Fruit fly (Drosophila melanogaster): ENCODE data around the gene CG9168.

DNA sequence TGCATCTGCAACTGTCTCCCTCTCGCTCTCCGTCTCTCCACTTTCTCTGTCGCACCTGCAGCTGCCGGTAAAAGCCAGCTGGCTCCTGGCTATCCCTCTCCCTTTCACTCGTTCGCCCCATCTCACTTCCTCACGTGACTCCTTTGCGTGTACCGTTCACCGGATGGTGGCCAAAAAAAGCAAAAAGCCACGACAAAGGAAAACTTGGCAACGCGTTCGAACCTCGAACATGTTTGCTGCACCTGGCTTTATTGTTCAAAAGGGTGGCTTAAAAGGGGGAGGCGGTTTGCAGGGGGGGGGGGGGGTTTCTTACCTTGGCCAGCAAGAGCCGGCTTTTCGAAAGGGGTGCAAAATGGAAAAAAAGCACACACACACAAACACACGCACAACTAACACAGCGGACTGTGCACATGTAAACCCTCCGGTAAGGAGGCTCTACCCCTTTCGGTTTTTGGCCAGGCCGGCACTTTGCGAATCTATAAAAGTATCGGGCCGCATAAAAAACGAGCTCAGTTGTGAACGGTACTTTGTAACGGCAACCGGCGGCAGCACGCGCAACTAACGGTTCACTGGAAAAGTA, 40.7 kb upstream of the CG9168 start, which contains the start of gene ru:
- no peak for TF ChIP-seq CrebA (GFP tag; optimal IDR thresholded peaks at IDR 0.05; ENCODE audit: borderline replicate concordance)
- TF ChIP-seq usp (GFP tag; optimal IDR thresholded peaks at IDR 0.05), result no peak
- no peak for TF ChIP-seq Abd-B (GFP tag; optimal IDR thresholded peaks at IDR 0.05)
- no peak for TF ChIP-seq fru (GFP tag; optimal IDR thresholded peaks at IDR 0.05)
- TF ChIP-seq OdsH (GFP tag; optimal IDR thresholded peaks at IDR 0.05), result no peak
